Worm (Caenorhabditis elegans): ENCODE data around the gene F20H11.1.

The F20H11.1 gene

ce11 chrIII:6592075-6592474 is at the start of gene F20H11.1:
F20H11.1 (minus strand) TSS chrIII:6592175.
- TF ChIP-seq snpc-4 (tag; optimal IDR thresholded peaks at IDR 0.05) (no peak), mls-2 (tag; optimal IDR thresholded peaks at IDR 0.05) (no peak), mep-1 (tag; optimal IDR thresholded peaks at IDR 0.05) (no peak), ceh-39 (tag; optimal IDR thresholded peaks at IDR 0.05) (no peak), unc-120 (tag; optimal IDR thresholded peaks at IDR 0.05; ENCODE audit: poor library complexity, severe bottlenecking) (no peak), hlh-1 (tag; optimal IDR thresholded peaks at IDR 0.05) (no peak), nhr-76 (tag; optimal IDR thresholded peaks at IDR 0.05) (no peak), flh-1 (GFP tag; optimal IDR thresholded peaks at IDR 0.05) (no peak), nhr-2 (tag; optimal IDR thresholded peaks at IDR 0.05) (no peak), ceh-43 (GFP tag; optimal IDR thresholded peaks at IDR 0.05) (no peak), mab-5 (tag; optimal IDR thresholded peaks at IDR 0.05) (no peak), nhr-28 (tag; optimal IDR thresholded peaks at IDR 0.05) (no peak), ceh-83 (GFP tag; optimal IDR thresholded peaks at IDR 0.05) (no peak), drap-1 (GFP tag; optimal IDR thresholded peaks at IDR 0.05) (no peak)

ce11 chrIII:6639028-6639427 is 47.1 kb upstream of the F20H11.1 start:
- TF ChIP-seq unc-39 (tag; optimal IDR thresholded peaks at IDR 0.05) (no peak), ceh-39 (tag; optimal IDR thresholded peaks at IDR 0.05) (no peak), unc-62 (GFP tag; optimal IDR thresholded peaks at IDR 0.05) (peak; percentile 50), hlh-1 (tag; optimal IDR thresholded peaks at IDR 0.05) (peak; percentile 75), mep-1 (tag; optimal IDR thresholded peaks at IDR 0.05) (no peak)

ce11 chrIII:6625317-6625716 is 33.3 kb upstream of the F20H11.1 start:
- TF ChIP-seq lsy-2 (tag; optimal IDR thresholded peaks at IDR 0.05) (peak; percentile 32), nhr-28 (tag; optimal IDR thresholded peaks at IDR 0.05) (no peak), mep-1 (tag; optimal IDR thresholded peaks at IDR 0.05) (peak; percentile 52)

ce11 chrIII:6624872-6625271 is 32.9 kb upstream of the F20H11.1 start, which contains the start of gene copd-1:
copd-1 (minus strand) TSS chrIII:6624972.
- no peak for TF ChIP-seq sptf-1 (tag; optimal IDR thresholded peaks at IDR 0.05)
- no peak for TF ChIP-seq cnd-1 (tag; optimal IDR thresholded peaks at IDR 0.05)
- no peak for TF ChIP-seq ceh-39 (tag; optimal IDR thresholded peaks at IDR 0.05)
- TF ChIP-seq unc-120 (tag; optimal IDR thresholded peaks at IDR 0.05; ENCODE audit: poor library complexity, severe bottlenecking) = no peak
- TF ChIP-seq nhr-2 (tag; optimal IDR thresholded peaks at IDR 0.05) = no peak
- no peak for TF ChIP-seq nhr-76 (tag; optimal IDR thresholded peaks at IDR 0.05)
- no peak for TF ChIP-seq mep-1 (tag; optimal IDR thresholded peaks at IDR 0.05)
- no peak for TF ChIP-seq unc-62 (GFP tag; optimal IDR thresholded peaks at IDR 0.05)
- TF ChIP-seq elt-1 (tag; optimal IDR thresholded peaks at IDR 0.05; ENCODE audit: borderline replicate concordance, insufficient read depth) = no peak
- TF ChIP-seq flh-1 (GFP tag; optimal IDR thresholded peaks at IDR 0.05) = no peak
- no peak for TF ChIP-seq ces-1 (GFP tag; optimal IDR thresholded peaks at IDR 0.05)
- no peak for TF ChIP-seq ceh-83 (GFP tag; optimal IDR thresholded peaks at IDR 0.05)

- TF ChIP-seq M03D4.4 (tag; optimal IDR thresholded peaks at IDR 0.05) (no peak), unc-62 (GFP tag; optimal IDR thresholded peaks at IDR 0.05) (no peak), lin-32 (GFP tag; optimal IDR thresholded peaks at IDR 0.05) (no peak), mab-5 (tag; optimal IDR thresholded peaks at IDR 0.05) (no peak), elt-1 (tag; optimal IDR thresholded peaks at IDR 0.05; ENCODE audit: borderline replicate concordance, insufficient read depth) (no peak), lin-13 (tag; optimal IDR thresholded peaks at IDR 0.05) (no peak), mep-1 (tag; optimal IDR thresholded peaks at IDR 0.05) (no peak), drap-1 (GFP tag; optimal IDR thresholded peaks at IDR 0.05) (no peak), ceh-39 (tag; optimal IDR thresholded peaks at IDR 0.05) (no peak), unc-39 (tag; optimal IDR thresholded peaks at IDR 0.05) (no peak), cnd-1 (tag; optimal IDR thresholded peaks at IDR 0.05) (no peak), ham-2 (GFP tag; optimal IDR thresholded peaks at IDR 0.05) (no peak), nhr-76 (tag; optimal IDR thresholded peaks at IDR 0.05) (no peak), mls-2 (tag; optimal IDR thresholded peaks at IDR 0.05) (no peak), sptf-1 (tag; optimal IDR thresholded peaks at IDR 0.05) (no peak), hlh-1 (tag; optimal IDR thresholded peaks at IDR 0.05) (no peak), sem-2 (GFP tag; optimal IDR thresholded peaks at IDR 0.05) (no peak)
These were observed 28.0 kb upstream of the F20H11.1 start, which contains the start of gene C13B9.2 for ce11 chrIII:6619952-6620351. C13B9.2 (plus strand) TSS chrIII:6620252.

ce11 chrIII:6615064-6615463 is 23.1 kb upstream of the F20H11.1 start, which contains the start of gene cmtr-2:
cmtr-2 (plus strand) TSS chrIII:6615414.
- TF ChIP-seq nhr-12 (tag; optimal IDR thresholded peaks at IDR 0.05) = no peak
- peak; percentile 46 for TF ChIP-seq lsy-2 (tag; optimal IDR thresholded peaks at IDR 0.05)
- TF ChIP-seq nhr-2 (tag; optimal IDR thresholded peaks at IDR 0.05) = peak; percentile 37
- TF ChIP-seq ceh-43 (GFP tag; optimal IDR thresholded peaks at IDR 0.05) = no peak
- TF ChIP-seq drap-1 (GFP tag; optimal IDR thresholded peaks at IDR 0.05) = no peak
- no peak for TF ChIP-seq mab-5 (tag; optimal IDR thresholded peaks at IDR 0.05)
- no peak for TF ChIP-seq cnd-1 (tag; optimal IDR thresholded peaks at IDR 0.05)
- TF ChIP-seq pha-4 (tag; optimal IDR thresholded peaks at IDR 0.05) = peak; percentile 22
- peak; percentile 44 for TF ChIP-seq mep-1 (tag; optimal IDR thresholded peaks at IDR 0.05)
- no peak for TF ChIP-seq zip-8 (tag; optimal IDR thresholded peaks at IDR 0.05)
- no peak for TF ChIP-seq ham-2 (GFP tag; optimal IDR thresholded peaks at IDR 0.05)
- peak; percentile 96 for TF ChIP-seq ces-1 (GFP tag; optimal IDR thresholded peaks at IDR 0.05)
- no peak for TF ChIP-seq unc-39 (tag; optimal IDR thresholded peaks at IDR 0.05)
- TF ChIP-seq bed-3 (GFP tag; optimal IDR thresholded peaks at IDR 0.05) = no peak
